Fruit fly (Drosophila melanogaster) whole organism, embryonic: ENCODE measurements around the gene CG5810.

Experiments used
- Aef1 ChIP-seq: fragments of 200-800 bp; sonication (Bioruptor generic); IDR thresholded peaks from 3 replicates; pipeline ENCODE4 v1.3.6; 2022; ENCODE audit warnings: missing biosample characterization, missing genetic modification characterization
- BEAF-32 ChIP-seq: fragments of 200-800 bp; sonication (Bioruptor generic); optimal IDR thresholded peaks from 3 replicates; lab custom pipeline; 2017; ENCODE audit warnings: missing biosample characterization, missing genetic modification characterization, mild to moderate bottlenecking, moderate library complexity, missing genetic modification reagents
- CG10147 ChIP-seq: fragments of 200-800 bp; sonication (Bioruptor generic); optimal IDR thresholded peaks from 2 replicates; lab custom pipeline; 2019; ENCODE audit warnings: missing biosample characterization, mild to moderate bottlenecking, missing genetic modification characterization, moderate library complexity
- CG1024 ChIP-seq: fragments of 200-800 bp; sonication (Bioruptor generic); IDR thresholded peaks from 2 replicates; pipeline ENCODE4 v1.3.6; 2022; ENCODE audit warnings: missing biosample characterization, missing genetic modification characterization
- CG10654 ChIP-seq: fragments of 200-800 bp; sonication (Bioruptor generic); optimal IDR thresholded peaks from 2 replicates; lab custom pipeline; 2016; ENCODE audit warnings: missing biosample characterization, missing genetic modification characterization
- CG1233 ChIP-seq: fragments of 200-800 bp; sonication (Bioruptor generic); optimal IDR thresholded peaks from 4 replicates; lab custom pipeline; 2018; ENCODE audit warnings: missing biosample characterization, mild to moderate bottlenecking, missing genetic modification characterization
- CG12744 ChIP-seq: fragments of 200-800 bp; sonication (Bioruptor generic); optimal IDR thresholded peaks from 2 replicates; lab custom pipeline; 2016; ENCODE audit warnings: missing biosample characterization, missing genetic modification characterization
- CG13424 ChIP-seq: fragments of 200-800 bp; sonication (Bioruptor generic); optimal IDR thresholded peaks from 2 replicates; lab custom pipeline; 2019; ENCODE audit warnings: missing biosample characterization, mild to moderate bottlenecking, missing genetic modification characterization, moderate library complexity
- CG13624 ChIP-seq: fragments of 200-800 bp; sonication (Bioruptor generic); optimal IDR thresholded peaks from 2 replicates; lab custom pipeline; 2016; ENCODE audit warnings: missing biosample characterization, missing genetic modification characterization
- CG14710 ChIP-seq: fragments of 200-800 bp; sonication (Bioruptor generic); optimal IDR thresholded peaks from 3 replicates; lab custom pipeline; 2019; ENCODE audit warnings: missing biosample characterization, mild to moderate bottlenecking, missing genetic modification characterization, moderate library complexity
- CG15514 ChIP-seq: fragments of 200-800 bp; sonication (Bioruptor generic); optimal IDR thresholded peaks from 3 replicates; lab custom pipeline; 2017; ENCODE audit warnings: missing biosample characterization, missing genetic modification characterization, mild to moderate bottlenecking, moderate library complexity, missing genetic modification reagents
- CG1603 ChIP-seq: fragments of 200-800 bp; sonication (Bioruptor generic); optimal IDR thresholded peaks from 2 replicates; lab custom pipeline; 2019; ENCODE audit warnings: missing biosample characterization, mild to moderate bottlenecking, missing genetic modification characterization, moderate library complexity
- CG18262 ChIP-seq: fragments of 200-800 bp; optimal IDR thresholded peaks from 3 replicates; lab custom pipeline; 2019; ENCODE audit warnings: missing biosample characterization, mild to moderate bottlenecking, missing genetic modification characterization, moderate library complexity
- CG2116 ChIP-seq: fragments of 200-800 bp; sonication (Bioruptor generic); optimal IDR thresholded peaks from 3 replicates; lab custom pipeline; 2018; ENCODE audit warnings: missing biosample characterization, mild to moderate bottlenecking, missing genetic modification characterization
- CG2120 ChIP-seq: fragments of 200-800 bp; sonication (Bioruptor generic); optimal IDR thresholded peaks from 3 replicates; lab custom pipeline; 2016; ENCODE audit warnings: missing biosample characterization, missing genetic modification characterization
- CG30403 ChIP-seq: fragments of 200-800 bp; sonication (Bioruptor generic); optimal IDR thresholded peaks from 3 replicates; lab custom pipeline; 2016; ENCODE audit warnings: missing biosample characterization, missing genetic modification characterization
- CG33213 ChIP-seq: fragments of 200-800 bp; sonication (Bioruptor generic); optimal IDR thresholded peaks from 3 replicates; lab custom pipeline; 2016; ENCODE audit warnings: missing biosample characterization, missing genetic modification characterization
- CG34376 ChIP-seq: fragments of 200-800 bp; sonication (Bioruptor generic); optimal IDR thresholded peaks from 2 replicates; lab custom pipeline; 2018; ENCODE audit warnings: missing biosample characterization, mild to moderate bottlenecking, missing genetic modification characterization
- CG8290 ChIP-seq, 3 experiments: fragments of 200-800 bp; sonication (Bioruptor generic); optimal IDR thresholded peaks; 2 replicates each; lab custom pipeline; 2016 to 2019; ENCODE audit warnings: missing biosample characterization in 3 of 3, missing genetic modification characterization in 3 of 3, mild to moderate bottlenecking in 2 of 3, moderate library complexity in 1 of 3
- CG8944 ChIP-seq: fragments of 200-800 bp; sonication (Bioruptor generic); optimal IDR thresholded peaks from 3 replicates; lab custom pipeline; 2016; ENCODE audit warnings: missing biosample characterization, missing genetic modification characterization
- CG9609 ChIP-seq: fragments of 200-800 bp; sonication (Bioruptor generic); optimal IDR thresholded peaks from 3 replicates; lab custom pipeline; 2016; ENCODE audit warnings: missing biosample characterization, missing genetic modification characterization
- Ets65A ChIP-seq: fragments of 200-800 bp; sonication (Bioruptor generic); peaks from one replicate; lab custom pipeline; 2016; ENCODE audit warnings: missing biosample characterization, missing genetic modification characterization
- Gug ChIP-seq: fragments of 200-800 bp; sonication (Bioruptor generic); IDR thresholded peaks from 4 replicates; pipeline ENCODE4 v1.3.6; 2022; ENCODE audit warnings: missing biosample characterization, missing genetic modification characterization
- Meics ChIP-seq: fragments of 200-800 bp; sonication (Bioruptor generic); optimal IDR thresholded peaks from 2 replicates; lab custom pipeline; 2017; ENCODE audit warnings: missing biosample characterization, mild to moderate bottlenecking, missing genetic modification characterization
- NfI ChIP-seq: fragments of 200-800 bp; sonication (Bioruptor generic); optimal IDR thresholded peaks from 3 replicates; lab custom pipeline; 2018; ENCODE audit warnings: missing biosample characterization, mild to moderate bottlenecking, missing genetic modification characterization, moderate library complexity
- PHDP ChIP-seq: fragments of 200-800 bp; sonication (Bioruptor generic); optimal IDR thresholded peaks from 3 replicates; lab custom pipeline; 2018; ENCODE audit warnings: missing biosample characterization, mild to moderate bottlenecking, missing genetic modification characterization, moderate library complexity
- Pdp1 ChIP-seq, 2 experiments: fragments of 200-800 bp; sonication (Bioruptor generic); optimal IDR thresholded peaks; 3 replicates each; lab custom pipeline; 2016; ENCODE audit warnings: missing biosample characterization in 2 of 2, missing genetic modification characterization in 2 of 2, mild to moderate bottlenecking in 1 of 2, moderate library complexity in 1 of 2
- Ptx1 ChIP-seq: fragments of 200-800 bp; sonication (Bioruptor generic); IDR thresholded peaks from 2 replicates; pipeline ENCODE4 v1.3.6; 2022; ENCODE audit warnings: missing biosample characterization, missing genetic modification characterization
- Sin3A ChIP-seq: fragments of >200 bp; optimal IDR thresholded peaks from 2 replicates; lab custom pipeline; 2018
- Sry-β ChIP-seq: fragments of 200-800 bp; sonication (Bioruptor generic); optimal IDR thresholded peaks from 2 replicates; lab custom pipeline; 2018; ENCODE audit warnings: missing biosample characterization, mild to moderate bottlenecking, missing genetic modification characterization, moderate library complexity
- Sry-δ ChIP-seq: fragments of 200-800 bp; sonication (Bioruptor generic); optimal IDR thresholded peaks from 2 replicates; lab custom pipeline; 2016; ENCODE audit warnings: missing biosample characterization, missing genetic modification characterization
- Xrp1 ChIP-seq: fragments of 200-800 bp; sonication (Bioruptor generic); IDR thresholded peaks from 2 replicates; pipeline ENCODE4 v1.3.6; 2022; ENCODE audit warnings: missing biosample characterization, missing genetic modification characterization
- az2 ChIP-seq: fragments of 200-800 bp; sonication (Bioruptor generic); optimal IDR thresholded peaks from 3 replicates; lab custom pipeline; 2016; ENCODE audit warnings: missing biosample characterization, missing genetic modification characterization
- bsh ChIP-seq, 2 experiments: fragments of 200-800 bp; sonication (Bioruptor generic); optimal IDR thresholded peaks; 2 replicates each; lab custom pipeline; 2017 to 2018; ENCODE audit warnings: mild to moderate bottlenecking in 2 of 2, missing biosample characterization in 2 of 2, missing genetic modification characterization in 2 of 2, moderate library complexity in 1 of 2
- btn ChIP-seq: fragments of 200-800 bp; sonication (Bioruptor generic); optimal IDR thresholded peaks from 2 replicates; lab custom pipeline; 2016; ENCODE audit warnings: missing biosample characterization, missing genetic modification characterization
- chif ChIP-seq, 2 experiments: fragments of 200-800 bp; sonication (Bioruptor generic); optimal IDR thresholded peaks; 3 replicates each; lab custom pipeline; 2016; ENCODE audit warnings: missing biosample characterization in 2 of 2, missing genetic modification characterization in 2 of 2
- corto ChIP-seq: fragments of 200-800 bp; sonication (Bioruptor generic); optimal IDR thresholded peaks from 2 replicates; lab custom pipeline; 2016; ENCODE audit warnings: missing biosample characterization, mild to moderate bottlenecking, missing genetic modification characterization, moderate library complexity
- gro ChIP-seq: fragments of 200-800 bp; sonication (Bioruptor generic); optimal IDR thresholded peaks from 2 replicates; lab custom pipeline; 2016; ENCODE audit warnings: missing biosample characterization, missing genetic modification characterization
- insv ChIP-seq, 2 experiments: fragments of 200-800 bp; sonication (Bioruptor generic); optimal IDR thresholded peaks; 3 replicates each; lab custom pipeline; 2016 to 2018; ENCODE audit warnings: missing biosample characterization in 2 of 2, missing genetic modification characterization in 2 of 2
- kay ChIP-seq: fragments of 200-800 bp; sonication (Bioruptor generic); optimal IDR thresholded peaks from 2 replicates; lab custom pipeline; 2016; ENCODE audit warnings: missing biosample characterization, missing genetic modification characterization
- lmd ChIP-seq: fragments of 200-800 bp; sonication (Bioruptor generic); IDR thresholded peaks from 2 replicates; pipeline ENCODE4 v1.3.6; 2022; ENCODE audit warnings: missing biosample characterization, missing genetic modification characterization
- mam ChIP-seq: fragments of 200-800 bp; sonication (Bioruptor generic); optimal IDR thresholded peaks from 3 replicates; lab custom pipeline; 2016; ENCODE audit warnings: missing biosample characterization, missing genetic modification characterization
- nmo ChIP-seq: fragments of 200-800 bp; sonication (Bioruptor generic); optimal IDR thresholded peaks from 2 replicates; lab custom pipeline; 2018; ENCODE audit warnings: missing biosample characterization, mild to moderate bottlenecking, missing genetic modification characterization, moderate library complexity
- pnt ChIP-seq: fragments of 200-800 bp; sonication (Bioruptor generic); optimal IDR thresholded peaks from 3 replicates; lab custom pipeline; 2016; ENCODE audit warnings: missing biosample characterization, missing genetic modification characterization
- sens ChIP-seq: fragments of 200-800 bp; sonication (Bioruptor generic); peaks from one replicate; lab custom pipeline; 2016; ENCODE audit warnings: missing biosample characterization, missing genetic modification characterization
- slbo ChIP-seq: fragments of 200-800 bp; sonication (Bioruptor generic); IDR thresholded peaks from 2 replicates; pipeline ENCODE4 v1.3.6; 2022; ENCODE audit warnings: missing biosample characterization, missing genetic modification characterization
- stc ChIP-seq: fragments of 200-800 bp; sonication (Bioruptor generic); IDR thresholded peaks from 2 replicates; pipeline ENCODE4 v1.3.6; 2022; ENCODE audit warnings: missing biosample characterization, missing genetic modification characterization
- sug ChIP-seq: fragments of 200-800 bp; optimal IDR thresholded peaks from 2 replicates; lab custom pipeline; 2019; ENCODE audit warnings: missing biosample characterization, mild to moderate bottlenecking, missing genetic modification characterization, moderate library complexity
- tll ChIP-seq, 2 experiments: fragments of 200-800 bp in 1 of 2; fragments of >200 bp in 1 of 2; sonication (Bioruptor generic) in 1 of 2; optimal IDR thresholded peaks; 2 replicates each; lab custom pipeline; 2017 to 2019; ENCODE audit warnings: missing biosample characterization in 2 of 2, missing genetic modification characterization in 2 of 2, mild to moderate bottlenecking in 1 of 2, moderate library complexity in 1 of 2
- vvl ChIP-seq: fragments of 200-800 bp; sonication (Bioruptor generic); IDR thresholded peaks from 2 replicates; pipeline ENCODE4 v1.3.6; 2022; ENCODE audit warnings: missing biosample characterization, missing genetic modification characterization

CG5810 gene

dm6 chr3R:21214693-21215145 lies 51.1 kb downstream of the CG5810 start, which contains the start of gene Ddrgk1:
Ddrgk1 (plus strand) TSS chr3R:21215079.
- no peak for TF ChIP-seq PHDP (tag; lab: Kevin White, UChicago)
- TF ChIP-seq Meics (GFP tag; lab: Kevin White, UChicago), result peak; percentile 99
- TF ChIP-seq tll (GFP tag; optimal IDR thresholded peaks at IDR 0.05; lab: Kevin White, UChicago), result peak; percentile 67 to 72
- peak; percentile 13 for TF ChIP-seq pnt (GFP tag; lab: Kevin White, UChicago)
- TF ChIP-seq Sry-δ (GFP tag; lab: Kevin White, UChicago), result peak; percentile 34
- peak; percentile 4 for TF ChIP-seq CG33213 (GFP tag; lab: Kevin White, UChicago)
- TF ChIP-seq CG1024 (GFP tag; lab: Robert Waterston, UW), result no peak
- TF ChIP-seq Ptx1 (GFP tag; lab: Robert Waterston, UW), result peak; percentile 37
- TF ChIP-seq Ets65A (GFP tag; lab: Kevin White, UChicago), result peak; percentile 68
- TF ChIP-seq stc (GFP tag; lab: Robert Waterston, UW), result 0 out of 2 replicates have a peak, but pooled peaks have one; percentile 31
- no peak for TF ChIP-seq CG9609 (GFP tag; lab: Kevin White, UChicago)
- TF ChIP-seq chif (GFP tag; optimal IDR thresholded peaks at IDR 0.05; lab: Kevin White, UChicago), result peak in 1 of 2 experiments; percentile 12
- peak; percentile 1 for TF ChIP-seq CG8944 (GFP tag; lab: Kevin White, UChicago)
- peak; percentile 67 for TF ChIP-seq CG8290 (GFP tag; optimal IDR thresholded peaks at IDR 0.05; lab: Kevin White, UChicago)
- no peak for TF ChIP-seq CG8290 (tag; optimal IDR thresholded peaks at IDR 0.05; lab: Kevin White, UChicago)
- peak; percentile 3 for TF ChIP-seq CG34376 (GFP tag; lab: Kevin White, UChicago)
- TF ChIP-seq Aef1, result 0 out of 3 replicates have a peak, but pooled peaks have one; percentile 22
- peak; percentile 15 for TF ChIP-seq sug (tag; lab: Kevin White, UChicago)
- TF ChIP-seq Pdp1 (GFP tag; optimal IDR thresholded peaks at IDR 0.05; lab: Kevin White, UChicago), result peak in 1 of 2 experiments; percentile 27
- TF ChIP-seq BEAF-32 (GFP tag; lab: Kevin White, UChicago), result peak; percentile 13
- TF ChIP-seq sens (GFP tag; lab: Kevin White, UChicago), result peak; percentile 90
- peak; percentile 32 for TF ChIP-seq CG2116
- TF ChIP-seq insv (GFP tag; optimal IDR thresholded peaks at IDR 0.05; lab: Kevin White, UChicago), result no peak
- TF ChIP-seq CG30403 (GFP tag; lab: Kevin White, UChicago), result peak; percentile 42
- TF ChIP-seq gro, result peak; percentile 6
- peak; percentile 50 for TF ChIP-seq CG2120 (GFP tag; lab: Kevin White, UChicago)
- peak; percentile 4 for TF ChIP-seq CG10147
- TF ChIP-seq CG18262, result peak; percentile 3
- peak; percentile 11 for TF ChIP-seq CG13424 (tag; lab: Kevin White, UChicago)
- peak; percentile 4; the same call in 1 of the 2 replicates for TF ChIP-seq lmd (GFP tag; lab: Robert Waterston, UW)
- peak; percentile 52 for TF ChIP-seq kay (GFP tag; lab: Kevin White, UChicago)
- TF ChIP-seq Sry-β (GFP tag; lab: Kevin White, UChicago), result peak; percentile 96
- TF ChIP-seq NfI (GFP tag; lab: Kevin White, UChicago), result peak; percentile 23
- peak; percentile 52 for TF ChIP-seq CG15514 (GFP tag; lab: Kevin White, UChicago)
- no peak for TF ChIP-seq CG12744 (GFP tag; lab: Kevin White, UChicago)
- TF ChIP-seq slbo (GFP tag; lab: Robert Waterston, UW), result peak; percentile 43; the same call in 1 of the 2 replicates
- 0 out of 2 replicates have a peak, but pooled peaks have one; percentile 10 for TF ChIP-seq vvl
- peak; percentile 31 for TF ChIP-seq mam (GFP tag; lab: Kevin White, UChicago)
- peak; percentile 19 for TF ChIP-seq az2 (GFP tag; lab: Kevin White, UChicago)
- peak in 1 of 2 experiments; percentile 13 for TF ChIP-seq bsh (GFP tag; optimal IDR thresholded peaks at IDR 0.05; lab: Kevin White, UChicago)
- no peak for TF ChIP-seq btn (GFP tag; lab: Kevin White, UChicago)
- peak; percentile 30 for TF ChIP-seq CG13624
- no peak for TF ChIP-seq corto (GFP tag; lab: Kevin White, UChicago)
- peak; percentile 13 for TF ChIP-seq CG1233 (GFP tag; lab: Kevin White, UChicago)
- no peak for TF ChIP-seq Gug
- TF ChIP-seq nmo (GFP tag; lab: Kevin White, UChicago), result peak; percentile 44
- TF ChIP-seq CG1603 (tag; lab: Kevin White, UChicago), result peak; percentile 99
- peak; percentile 42 for TF ChIP-seq CG14710
- TF ChIP-seq Sin3A (lab: Kevin White, UChicago), result peak; percentile 14
- peak; percentile 31; the same call in 1 of the 2 replicates for TF ChIP-seq Xrp1 (GFP tag; lab: Robert Waterston, UW)
- TF ChIP-seq CG10654, result peak; percentile 8
